Worm (Caenorhabditis elegans): ENCODE measurements around the gene maoc-1.

DNA sequence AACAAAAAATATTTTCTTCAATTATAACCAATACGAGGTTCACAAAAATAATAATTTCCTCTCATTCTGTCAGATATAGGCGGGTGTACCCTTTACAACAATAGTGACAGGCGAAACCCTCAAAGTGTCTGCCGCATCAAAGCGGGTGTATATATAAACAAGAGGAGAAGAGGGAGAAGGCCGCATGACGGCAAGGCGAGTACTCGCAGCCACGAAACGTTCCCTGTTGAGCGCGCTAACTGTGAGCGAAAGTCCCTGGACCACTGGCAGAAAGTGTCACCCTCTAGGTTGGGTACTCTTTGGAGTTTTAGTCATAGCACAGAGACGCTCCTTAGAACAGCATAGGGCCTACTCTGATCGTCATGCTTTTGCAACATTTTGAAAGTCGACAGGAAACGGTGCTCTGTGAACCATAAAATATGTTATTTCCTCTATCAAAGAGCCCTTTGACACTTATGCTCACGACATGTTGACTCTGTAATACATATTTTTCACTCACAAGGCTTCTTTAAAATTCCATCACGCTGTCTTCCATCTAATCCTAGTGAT is 4.0 kb downstream of the maoc-1 start, which contains the start of gene pcrg-1:
- peak; percentile 77 for TF ChIP-seq lin-13 (tag; optimal IDR thresholded peaks at IDR 0.05)
- TF ChIP-seq unc-62 (GFP tag; optimal IDR thresholded peaks at IDR 0.05) = peak; percentile 21
- TF ChIP-seq elt-3 (tag; optimal IDR thresholded peaks at IDR 0.05) = peak; percentile 59

All from whole organism, mixed stage, embryonic.